Fruit fly (Drosophila melanogaster) whole organism, adult: ENCODE measurements around the gene CG14111.

Source experiments
- CG11617 ChIP-seq: fragments of 200-800 bp; sonication (Bioruptor generic); optimal IDR thresholded peaks from 2 replicates; lab custom pipeline; 2017; ENCODE audit warnings: mild to moderate bottlenecking, missing biosample characterization, missing genetic modification reagents, missing genetic modification characterization
- CG12768 ChIP-seq: fragments of 200-800 bp; sonication (Bioruptor generic); optimal IDR thresholded peaks from 2 replicates; lab custom pipeline; 2017; ENCODE audit warnings: missing biosample characterization, missing genetic modification characterization, mild to moderate bottlenecking, moderate library complexity, missing genetic modification reagents
- CG14711 ChIP-seq: fragments of 200-800 bp; sonication (Bioruptor generic); optimal IDR thresholded peaks from 2 replicates; lab custom pipeline; 2018; ENCODE audit warnings: missing biosample characterization, mild to moderate bottlenecking, missing genetic modification characterization, moderate library complexity
- CG1620 ChIP-seq: fragments of 200-800 bp; sonication (Bioruptor generic); optimal IDR thresholded peaks from 2 replicates; lab custom pipeline; 2016; ENCODE audit warnings: missing biosample characterization, missing genetic modification characterization
- CG33017 ChIP-seq: fragments of 200-800 bp; sonication (Bioruptor generic); optimal IDR thresholded peaks from 2 replicates; lab custom pipeline; 2018; ENCODE audit warnings: missing biosample characterization, mild to moderate bottlenecking, missing genetic modification characterization, moderate library complexity
- CG5204 ChIP-seq: fragments of 200-800 bp; sonication (Bioruptor generic); optimal IDR thresholded peaks from 2 replicates; lab custom pipeline; 2016; ENCODE audit warnings: missing biosample characterization, missing genetic modification characterization
- CG7045 ChIP-seq: fragments of 200-800 bp; sonication (Bioruptor generic); optimal IDR thresholded peaks from 2 replicates; lab custom pipeline; 2017; ENCODE audit warnings: missing biosample characterization, mild to moderate bottlenecking, missing genetic modification characterization
- CG7101 ChIP-seq: fragments of 200-800 bp; sonication (Bioruptor generic); optimal IDR thresholded peaks from 2 replicates; lab custom pipeline; 2018; ENCODE audit warnings: missing biosample characterization, mild to moderate bottlenecking, missing genetic modification characterization, moderate library complexity
- Clk ChIP-seq: fragments of 200-800 bp; sonication (Bioruptor generic); optimal IDR thresholded peaks from 2 replicates; lab custom pipeline; 2017; ENCODE audit warnings: missing biosample characterization, missing genetic modification characterization
- Crg-1 ChIP-seq: fragments of 200-800 bp; sonication (Bioruptor generic); optimal IDR thresholded peaks from 2 replicates; lab custom pipeline; 2016; ENCODE audit warnings: missing biosample characterization, missing genetic modification characterization
- Hr96 ChIP-seq: fragments of 200-800 bp; sonication (Bioruptor generic); optimal IDR thresholded peaks from 2 replicates; lab custom pipeline; 2016; ENCODE audit warnings: missing biosample characterization, missing genetic modification characterization
- Mnt ChIP-seq: fragments of 200-800 bp; sonication (Bioruptor generic); optimal IDR thresholded peaks from 2 replicates; lab custom pipeline; 2016; ENCODE audit warnings: missing biosample characterization, mild to moderate bottlenecking, missing genetic modification characterization
- bab1 ChIP-seq: fragments of 200-800 bp; sonication (Bioruptor generic); optimal IDR thresholded peaks from 3 replicates; lab custom pipeline; 2019; ENCODE audit warnings: missing biosample characterization, mild to moderate bottlenecking, missing genetic modification characterization, moderate library complexity
- cic ChIP-seq: fragments of 200-800 bp; sonication (Bioruptor generic); optimal IDR thresholded peaks from 2 replicates; lab custom pipeline; 2017; ENCODE audit warnings: missing biosample characterization, mild to moderate bottlenecking, missing genetic modification characterization, moderate library complexity
- cnc ChIP-seq, 2 experiments: fragments of >200 bp; optimal IDR thresholded peaks; 2 replicates each; lab custom pipeline; 2017
- kay ChIP-seq: fragments of 200-800 bp; sonication (Bioruptor generic); peaks from one replicate; lab custom pipeline; 2016; ENCODE audit warnings: missing biosample characterization, missing genetic modification characterization, borderline replicate concordance
- ovo ChIP-seq: fragments of 200-800 bp; sonication (Bioruptor generic); optimal IDR thresholded peaks from 2 replicates; lab custom pipeline; 2016; ENCODE audit warnings: missing biosample characterization, missing genetic modification characterization
- pad ChIP-seq: fragments of 200-800 bp; sonication (Bioruptor generic); optimal IDR thresholded peaks from 3 replicates; lab custom pipeline; 2017; ENCODE audit warnings: missing biosample characterization, missing genetic modification characterization, mild to moderate bottlenecking, moderate library complexity, missing genetic modification reagents
- tj ChIP-seq: fragments of 200-800 bp; sonication (Bioruptor generic); optimal IDR thresholded peaks from 3 replicates; lab custom pipeline; 2017; ENCODE audit warnings: missing biosample characterization, mild to moderate bottlenecking, missing genetic modification characterization, moderate library complexity
- toe ChIP-seq: fragments of 200-800 bp; sonication (Bioruptor generic); optimal IDR thresholded peaks from 2 replicates; lab custom pipeline; 2016; ENCODE audit warnings: missing biosample characterization, missing genetic modification characterization

The CG14111 gene

dm6 chr3L:13403141-13403867, 25.5 kb downstream of the CG14111 start:
- TF ChIP-seq cic (no peak), cnc (optimal IDR thresholded peaks at IDR 0.05; lab: Kevin White, UChicago) (no peak), Crg-1 (GFP tag; lab: Kevin White, UChicago) (no peak), CG7101 (tag; lab: Kevin White, UChicago) (no peak), tj (GFP tag; lab: Kevin White, UChicago) (no peak), CG5204 (GFP tag; lab: Kevin White, UChicago) (no peak), CG11617 (GFP tag; lab: Kevin White, UChicago) (no peak), CG33017 (tag; lab: Kevin White, UChicago) (no peak), CG1620 (no peak)

- no peak for TF ChIP-seq Crg-1 (GFP tag; lab: Kevin White, UChicago)
Measured at dm6 chr3L:13406873-13407272, 29.1 kb downstream of the CG14111 start.

- TF ChIP-seq CG7101 (tag; lab: Kevin White, UChicago): no peak
- TF ChIP-seq kay (GFP tag; lab: Kevin White, UChicago): peak; percentile 23
Measured at dm6 chr3L:13409809-13410521, 32.2 kb downstream of the CG14111 start.

- no peak for TF ChIP-seq tj (GFP tag; lab: Kevin White, UChicago)
- no peak for TF ChIP-seq Clk (GFP tag; lab: Kevin White, UChicago)
- TF ChIP-seq ovo (GFP tag; lab: Kevin White, UChicago): no peak
- no peak for TF ChIP-seq Mnt (GFP tag; lab: Kevin White, UChicago)
- TF ChIP-seq CG12768 (GFP tag; lab: Kevin White, UChicago): no peak
- TF ChIP-seq cnc (optimal IDR thresholded peaks at IDR 0.05; lab: Kevin White, UChicago): no peak
- no peak for TF ChIP-seq CG7101 (tag; lab: Kevin White, UChicago)
- TF ChIP-seq toe (GFP tag; lab: Kevin White, UChicago): no peak
- TF ChIP-seq CG1620: no peak
- no peak for TF ChIP-seq Crg-1 (GFP tag; lab: Kevin White, UChicago)
- no peak for TF ChIP-seq CG11617 (GFP tag; lab: Kevin White, UChicago)
- TF ChIP-seq Hr96 (GFP tag; lab: Kevin White, UChicago): no peak
- no peak for TF ChIP-seq CG7045 (GFP tag; lab: Kevin White, UChicago)
Measured at dm6 chr3L:13410999-13411398, 33.2 kb downstream of the CG14111 start.

dm6 chr3L:13412200-13412885, 34.6 kb downstream of the CG14111 start, which contains the start of the genes CG10222 and flr:
TSS of gene CG10222 (minus strand) at chr3L:13412453.
TSS of gene flr (plus strand) at chr3L:13412843.
- TF ChIP-seq CG11617 (GFP tag; lab: Kevin White, UChicago) (peak; percentile 41), kay (GFP tag; lab: Kevin White, UChicago) (peak; percentile 71), bab1 (GFP tag; lab: Kevin White, UChicago) (no peak), ovo (GFP tag; lab: Kevin White, UChicago) (no peak), toe (GFP tag; lab: Kevin White, UChicago) (peak; percentile 43), CG7045 (GFP tag; lab: Kevin White, UChicago) (peak; percentile 26), tj (GFP tag; lab: Kevin White, UChicago) (no peak), Crg-1 (GFP tag; lab: Kevin White, UChicago) (peak; percentile 1), CG5204 (GFP tag; lab: Kevin White, UChicago) (peak; percentile 38), Clk (GFP tag; lab: Kevin White, UChicago) (no peak), cic (no peak), Mnt (GFP tag; lab: Kevin White, UChicago) (peak; percentile 4), CG14711 (peak; percentile 12), CG12768 (GFP tag; lab: Kevin White, UChicago) (no peak), pad (GFP tag; lab: Kevin White, UChicago) (peak; percentile 37), CG7101 (tag; lab: Kevin White, UChicago) (peak; percentile 7), cnc (optimal IDR thresholded peaks at IDR 0.05; lab: Kevin White, UChicago) (no peak), Hr96 (GFP tag; lab: Kevin White, UChicago) (no peak), CG33017 (tag; lab: Kevin White, UChicago) (no peak), CG1620 (no peak)

dm6 chr3L:13412886-13413224, 35.1 kb downstream of the CG14111 start:
- TF ChIP-seq CG11617 (GFP tag; lab: Kevin White, UChicago) (no peak), pad (GFP tag; lab: Kevin White, UChicago) (peak; percentile 34), tj (GFP tag; lab: Kevin White, UChicago) (peak; percentile 36)
